Fruit fly (Drosophila melanogaster) whole organism, embryonic: ENCODE data around the gene Gr98b.
A peak's percentile ranks its signal among the peaks of the same experiment; 100 is the strongest.

Experiments
- CG10366 ChIP-seq: fragments of 200-800 bp; sonication (Bioruptor generic); IDR thresholded peaks from 2 replicates; pipeline ENCODE4 v1.3.6; 2022; ENCODE audit warnings: missing biosample characterization, missing genetic modification characterization
- CG10979 ChIP-seq: fragments of 200-800 bp; sonication (Bioruptor generic); optimal IDR thresholded peaks from 2 replicates; lab custom pipeline; 2018; ENCODE audit warnings: missing biosample characterization, mild to moderate bottlenecking, missing genetic modification characterization, moderate library complexity
- CG11247 ChIP-seq: fragments of 200-800 bp; sonication (Bioruptor generic); IDR thresholded peaks from 2 replicates; pipeline ENCODE4 v1.3.6; 2022; ENCODE audit warnings: missing biosample characterization, missing genetic modification characterization
- CG12236 ChIP-seq: fragments of 200-800 bp; sonication (Bioruptor generic); optimal IDR thresholded peaks from 2 replicates; lab custom pipeline; 2016; ENCODE audit warnings: missing biosample characterization, missing genetic modification characterization
- CG13894 ChIP-seq: fragments of 200-800 bp; sonication (Bioruptor generic); optimal IDR thresholded peaks from 3 replicates; lab custom pipeline; 2018; ENCODE audit warnings: missing biosample characterization, mild to moderate bottlenecking, missing genetic modification characterization, moderate library complexity
- CG15073 ChIP-seq: fragments of 200-800 bp; sonication (Bioruptor generic); optimal IDR thresholded peaks from 2 replicates; lab custom pipeline; 2016; ENCODE audit warnings: missing biosample characterization, missing genetic modification characterization
- CG15269 ChIP-seq: fragments of 200-800 bp; sonication (Bioruptor generic); optimal IDR thresholded peaks from 2 replicates; lab custom pipeline; 2018; ENCODE audit warnings: missing biosample characterization, mild to moderate bottlenecking, missing genetic modification characterization, moderate library complexity
- CG18619 ChIP-seq: fragments of 200-800 bp; sonication (Bioruptor generic); optimal IDR thresholded peaks from 3 replicates; lab custom pipeline; 2017; ENCODE audit warnings: missing biosample characterization, mild to moderate bottlenecking, missing genetic modification characterization
- CG2678 ChIP-seq: fragments of 200-800 bp; sonication (Bioruptor generic); optimal IDR thresholded peaks from 3 replicates; lab custom pipeline; 2019; ENCODE audit warnings: missing biosample characterization, mild to moderate bottlenecking, missing genetic modification characterization, moderate library complexity
- CG31224 ChIP-seq: fragments of 200-800 bp; sonication (Bioruptor generic); IDR thresholded peaks from 2 replicates; pipeline ENCODE4 v1.3.6; 2022; ENCODE audit warnings: missing biosample characterization, missing genetic modification characterization
- CG31365 ChIP-seq: fragments of 200-800 bp; sonication (Bioruptor generic); optimal IDR thresholded peaks from 2 replicates; lab custom pipeline; 2018; ENCODE audit warnings: missing biosample characterization, mild to moderate bottlenecking, missing genetic modification characterization
- CG3407 ChIP-seq: fragments of 200-800 bp; sonication (Bioruptor generic); optimal IDR thresholded peaks from 2 replicates; lab custom pipeline; 2018; ENCODE audit warnings: missing biosample characterization, mild to moderate bottlenecking, missing genetic modification characterization
- CG4328 ChIP-seq: fragments of 200-800 bp; sonication (Bioruptor generic); optimal IDR thresholded peaks from 3 replicates; lab custom pipeline; 2017; ENCODE audit warnings: missing biosample characterization, missing genetic modification reagents, missing genetic modification characterization
- CG4404 ChIP-seq: fragments of 200-800 bp; sonication (Bioruptor generic); IDR thresholded peaks from 2 replicates; pipeline ENCODE4 v1.3.6; 2022; ENCODE audit warnings: missing biosample characterization, missing genetic modification characterization
- CG4820 ChIP-seq: fragments of 200-800 bp; sonication (Bioruptor generic); optimal IDR thresholded peaks from 3 replicates; lab custom pipeline; 2016; ENCODE audit warnings: missing biosample characterization, missing genetic modification characterization
- CG7928 ChIP-seq: fragments of 200-800 bp; sonication (Bioruptor generic); optimal IDR thresholded peaks from 2 replicates; lab custom pipeline; 2017; ENCODE audit warnings: missing biosample characterization, mild to moderate bottlenecking, missing genetic modification characterization
- CG8281 ChIP-seq: fragments of 200-800 bp; sonication (Bioruptor generic); optimal IDR thresholded peaks from 2 replicates; lab custom pipeline; 2018; ENCODE audit warnings: missing biosample characterization, mild to moderate bottlenecking, missing genetic modification characterization, moderate library complexity
- CG8944 ChIP-seq: fragments of 200-800 bp; sonication (Bioruptor generic); optimal IDR thresholded peaks from 3 replicates; lab custom pipeline; 2016; ENCODE audit warnings: missing biosample characterization, missing genetic modification characterization
- Dip3 ChIP-seq: fragments of 200-800 bp; sonication (Bioruptor generic); optimal IDR thresholded peaks from 3 replicates; lab custom pipeline; 2016; ENCODE audit warnings: missing biosample characterization, missing genetic modification characterization
- ERR ChIP-seq: fragments of 200-800 bp; sonication (Bioruptor generic); optimal IDR thresholded peaks from 2 replicates; lab custom pipeline; 2016; ENCODE audit warnings: missing biosample characterization, missing genetic modification characterization
- GATAe ChIP-seq: fragments of 200-800 bp; sonication (Bioruptor generic); conservative IDR thresholded peaks from 2 replicates; pipeline ENCODE4 v1.3.6; 2022; ENCODE audit warnings: missing biosample characterization, missing genetic modification characterization
- Gsc ChIP-seq: fragments of 200-800 bp; sonication (Bioruptor generic); IDR thresholded peaks from 2 replicates; pipeline ENCODE4 v1.3.6; 2022; ENCODE audit warnings: missing biosample characterization, missing genetic modification characterization
- Gug ChIP-seq: fragments of 200-800 bp; sonication (Bioruptor generic); IDR thresholded peaks from 4 replicates; pipeline ENCODE4 v1.3.6; 2022; ENCODE audit warnings: missing biosample characterization, missing genetic modification characterization
- HLH54F ChIP-seq: fragments of 200-800 bp; sonication (Bioruptor generic); optimal IDR thresholded peaks from 3 replicates; lab custom pipeline; 2016; ENCODE audit warnings: missing biosample characterization, missing genetic modification characterization
- Jarid2 ChIP-seq: fragments of 200-800 bp; sonication (Bioruptor generic); optimal IDR thresholded peaks from 3 replicates; lab custom pipeline; 2017; ENCODE audit warnings: mild to moderate bottlenecking, missing biosample characterization, missing genetic modification reagents, missing genetic modification characterization
- Lpt ChIP-seq: fragments of >200 bp; optimal IDR thresholded peaks from 2 replicates; lab custom pipeline; 2018; ENCODE audit warnings: missing biosample characterization, missing genetic modification characterization
- Nf-YC ChIP-seq: fragments of 200-800 bp; optimal IDR thresholded peaks from 3 replicates; lab custom pipeline; 2019; ENCODE audit warnings: missing biosample characterization, mild to moderate bottlenecking, missing genetic modification characterization, moderate library complexity
- Oaz ChIP-seq: fragments of 200-800 bp; sonication (Bioruptor generic); IDR thresholded peaks from 2 replicates; pipeline ENCODE4 v1.3.6; 2022; ENCODE audit warnings: missing biosample characterization, missing genetic modification characterization
- Oli ChIP-seq: fragments of 200-800 bp; sonication (Bioruptor generic); optimal IDR thresholded peaks from 2 replicates; lab custom pipeline; 2018; ENCODE audit warnings: missing biosample characterization, mild to moderate bottlenecking, missing genetic modification characterization, moderate library complexity
- Poxn ChIP-seq: fragments of 200-800 bp; sonication (Bioruptor generic); IDR thresholded peaks from 2 replicates; pipeline ENCODE4 v1.3.6; 2022; ENCODE audit warnings: missing biosample characterization, missing genetic modification characterization
- Rfx ChIP-seq: fragments of 200-800 bp; sonication (Bioruptor generic); IDR thresholded peaks from 2 replicates; pipeline ENCODE4 v1.3.6; 2022; ENCODE audit warnings: missing biosample characterization, missing genetic modification characterization
- Sox100B ChIP-seq: fragments of 200-800 bp; sonication (Bioruptor generic); optimal IDR thresholded peaks from 3 replicates; lab custom pipeline; 2018; ENCODE audit warnings: missing biosample characterization, mild to moderate bottlenecking, missing genetic modification characterization
- Sry-β ChIP-seq: fragments of 200-800 bp; sonication (Bioruptor generic); optimal IDR thresholded peaks from 2 replicates; lab custom pipeline; 2018; ENCODE audit warnings: missing biosample characterization, mild to moderate bottlenecking, missing genetic modification characterization, moderate library complexity
- Ssrp ChIP-seq: fragments of 200-800 bp; sonication (Bioruptor generic); optimal IDR thresholded peaks from 2 replicates; lab custom pipeline; 2018; ENCODE audit warnings: missing biosample characterization, mild to moderate bottlenecking, missing genetic modification characterization, moderate library complexity
- Stat92E ChIP-seq, 3 experiments: fragments of >200 bp in 2 of 3; fragments of 200-800 bp in 1 of 3; sonication (Bioruptor generic) in 1 of 3; optimal IDR thresholded peaks; 2 replicates each; lab custom pipeline; 2017 to 2019; ENCODE audit warnings: missing biosample characterization in 3 of 3, missing genetic modification characterization in 3 of 3, mild to moderate bottlenecking in 1 of 3, moderate library complexity in 1 of 3
- Vsx1 ChIP-seq: fragments of 200-800 bp; sonication (Bioruptor generic); optimal IDR thresholded peaks from 2 replicates; lab custom pipeline; 2017; ENCODE audit warnings: missing biosample characterization, mild to moderate bottlenecking, missing genetic modification characterization, missing genetic modification reagents
- bsh ChIP-seq, 2 experiments: fragments of 200-800 bp; sonication (Bioruptor generic); optimal IDR thresholded peaks; 2 replicates each; lab custom pipeline; 2017 to 2018; ENCODE audit warnings: mild to moderate bottlenecking in 2 of 2, missing biosample characterization in 2 of 2, missing genetic modification characterization in 2 of 2, moderate library complexity in 1 of 2
- ci ChIP-seq: fragments of 200-800 bp; sonication (Bioruptor generic); IDR thresholded peaks from 3 replicates; pipeline ENCODE4 v1.3.6; 2022; ENCODE audit warnings: missing biosample characterization, missing genetic modification characterization
- crol ChIP-seq: fragments of 200-800 bp; sonication (Bioruptor generic); IDR thresholded peaks from 2 replicates; pipeline ENCODE4 v1.3.6; 2022; ENCODE audit warnings: missing biosample characterization, missing genetic modification characterization
- fd64A ChIP-seq: fragments of 200-800 bp; sonication (Bioruptor generic); optimal IDR thresholded peaks from 3 replicates; lab custom pipeline; 2018; ENCODE audit warnings: missing biosample characterization, mild to moderate bottlenecking, missing genetic modification characterization
- gfzf ChIP-seq: fragments of 200-800 bp; sonication (Bioruptor generic); optimal IDR thresholded peaks from 2 replicates; lab custom pipeline; 2016; ENCODE audit warnings: missing biosample characterization, mild to moderate bottlenecking, missing genetic modification characterization, moderate library complexity
- ind ChIP-seq: fragments of 200-800 bp; sonication (Bioruptor generic); optimal IDR thresholded peaks from 3 replicates; lab custom pipeline; 2016; ENCODE audit warnings: missing biosample characterization, missing genetic modification characterization
- jing ChIP-seq: fragments of 200-800 bp; sonication (Bioruptor generic); optimal IDR thresholded peaks from 2 replicates; lab custom pipeline; 2018; ENCODE audit warnings: missing biosample characterization, mild to moderate bottlenecking, missing genetic modification characterization
- nom ChIP-seq: fragments of 200-800 bp; sonication (Bioruptor generic); optimal IDR thresholded peaks from 2 replicates; lab custom pipeline; 2017; ENCODE audit warnings: missing biosample characterization, missing genetic modification characterization, mild to moderate bottlenecking, moderate library complexity, missing genetic modification reagents
- ro ChIP-seq: fragments of 200-800 bp; sonication (Bioruptor generic); IDR thresholded peaks from 2 replicates; pipeline ENCODE4 v1.3.6; 2022; ENCODE audit warnings: missing biosample characterization, missing genetic modification characterization
- row ChIP-seq: fragments of 200-800 bp; sonication (Bioruptor generic); IDR thresholded peaks from 3 replicates; pipeline ENCODE4 v1.3.6; 2022; ENCODE audit warnings: missing biosample characterization, missing genetic modification characterization
- sc ChIP-seq, 3 experiments: fragments of >200 bp in 2 of 3; fragments of 200-800 bp in 1 of 3; sonication (Bioruptor generic) in 1 of 3; optimal IDR thresholded peaks; 2 replicates in 2 of 3; 3 replicates in 1 of 3; lab custom pipeline; 2017; ENCODE audit warnings: mild to moderate bottlenecking in 1 of 3, missing biosample characterization in 1 of 3, missing genetic modification characterization in 1 of 3, missing genetic modification reagents in 1 of 3
- shn ChIP-seq: fragments of 200-800 bp; sonication (Bioruptor generic); optimal IDR thresholded peaks from 3 replicates; lab custom pipeline; 2016; ENCODE audit warnings: missing biosample characterization, missing genetic modification characterization
- trem ChIP-seq: fragments of 200-800 bp; optimal IDR thresholded peaks from 3 replicates; lab custom pipeline; 2019; ENCODE audit warnings: missing biosample characterization, mild to moderate bottlenecking, missing genetic modification characterization, moderate library complexity
- zfh1 ChIP-seq: fragments of 200-800 bp; sonication (Bioruptor generic); IDR thresholded peaks from 3 replicates; pipeline ENCODE4 v1.3.6; 2022; ENCODE audit warnings: missing biosample characterization, missing genetic modification characterization

Gr98b gene

dm6 chr3R:27569706-27570105, 27.4 kb downstream of the Gr98b start (continued):
- TF ChIP-seq Sox100B (GFP tag; lab: Kevin White, UChicago) (peak; percentile 85), Lpt (GFP tag; lab: Kevin White, UChicago) (no peak), CG13894 (no peak), Rfx (GFP tag; lab: Robert Waterston, UW) (peak; percentile 96), Poxn (GFP tag; lab: Robert Waterston, UW) (no peak), CG10979 (tag; lab: Kevin White, UChicago) (peak; percentile 77), sc (optimal IDR thresholded peaks at IDR 0.05; lab: Kevin White, UChicago) (no peak), sc (GFP tag; optimal IDR thresholded peaks at IDR 0.05; lab: Kevin White, UChicago) (no peak), CG18619 (GFP tag; lab: Kevin White, UChicago) (peak; percentile 62), CG31224 (GFP tag; lab: Robert Waterston, UW) (peak; percentile 76), Oaz (GFP tag; lab: Robert Waterston, UW) (peak; percentile 68), Gug (GFP tag; lab: Robert Waterston, UW) (peak; percentile 78), Vsx1 (GFP tag; lab: Kevin White, UChicago) (peak; percentile 26), jing (no peak), fd64A (GFP tag; lab: Kevin White, UChicago) (peak; percentile 69), Gsc (GFP tag; lab: Robert Waterston, UW) (peak; percentile 35; the same call in 1 of the 2 replicates), CG4404 (GFP tag; lab: Robert Waterston, UW) (peak; percentile 61), Jarid2 (GFP tag; lab: Kevin White, UChicago) (no peak), CG3407 (GFP tag; lab: Kevin White, UChicago) (peak; percentile 36), CG4328 (peak; percentile 78), bsh (GFP tag; optimal IDR thresholded peaks at IDR 0.05; lab: Kevin White, UChicago) (peak; percentile 41 to 57), row (GFP tag; lab: Robert Waterston, UW) (peak; percentile 86), zfh1 (GFP tag; lab: Robert Waterston, UW) (peak; percentile 90), GATAe (GFP tag; lab: Robert Waterston, UW) (peak; percentile 58), Oli (tag; lab: Kevin White, UChicago) (peak; percentile 77), HLH54F (GFP tag; lab: Kevin White, UChicago) (peak; percentile 63), Stat92E (GFP tag; optimal IDR thresholded peaks at IDR 0.05; lab: Kevin White, UChicago) (no peak), ERR (GFP tag; lab: Kevin White, UChicago) (peak; percentile 88), nom (GFP tag; lab: Kevin White, UChicago) (peak; percentile 28), Nf-YC (tag; lab: Kevin White, UChicago) (peak; percentile 68), crol (GFP tag; lab: Robert Waterston, UW) (no peak), CG7928 (peak; percentile 72), CG4820 (GFP tag; lab: Kevin White, UChicago) (peak; percentile 86), CG11247 (GFP tag; lab: Robert Waterston, UW) (peak; percentile 85), CG15269 (tag; lab: Kevin White, UChicago) (peak; percentile 80), CG15073 (GFP tag; lab: Kevin White, UChicago) (no peak), CG31365 (tag; lab: Kevin White, UChicago) (peak; percentile 82), Dip3 (GFP tag; lab: Kevin White, UChicago) (peak; percentile 90), CG8944 (peak; percentile 79), ind (GFP tag; lab: Kevin White, UChicago) (peak; percentile 93), Sry-β (GFP tag; lab: Kevin White, UChicago) (no peak), shn (GFP tag; lab: Kevin White, UChicago) (peak; percentile 68), CG8281 (peak; percentile 71), ro (GFP tag; lab: Robert Waterston, UW) (peak; percentile 77), CG10366 (peak; percentile 85; the same call in 1 of the 2 replicates), gfzf (GFP tag; lab: Kevin White, UChicago) (no peak), Ssrp (tag; lab: Kevin White, UChicago) (peak; percentile 56), trem (tag; lab: Kevin White, UChicago) (peak; percentile 53), CG12236 (GFP tag; lab: Kevin White, UChicago) (peak; percentile 6), ci (GFP tag; lab: Robert Waterston, UW) (peak; percentile 90), CG2678 (tag; lab: Kevin White, UChicago) (peak; percentile 93)
